Fruit fly (Drosophila melanogaster): ENCODE data around the gene CG3397.

Gene CG3397

dm6 chr3R:12016828-12017280, 32.5 kb upstream of the CG3397 start, which contains the start of the genes DCAF12 and Spt3 (continued):
- no peak for TF ChIP-seq CG3726 (GFP tag; IDR thresholded peaks at IDR 0.05)
- TF ChIP-seq hth (optimal IDR thresholded peaks at IDR 0.05): no peak
- TF ChIP-seq CG10366 (GFP tag; IDR thresholded peaks at IDR 0.05): peak; percentile 35; the same call in 1 of the 2 replicates
- TF ChIP-seq Deaf1 (tag; optimal IDR thresholded peaks at IDR 0.05): peak; percentile 36
- TF ChIP-seq CG31224 (GFP tag; IDR thresholded peaks at IDR 0.05): 0 out of 2 replicates have a peak, but pooled peaks have one; percentile 35
- peak; percentile 72 for TF ChIP-seq CG6272 (GFP tag; IDR thresholded peaks at IDR 0.05)
- peak; percentile 2 for TF ChIP-seq CG17186 (GFP tag; optimal IDR thresholded peaks at IDR 0.05)
- peak; percentile 88 for TF ChIP-seq amos (GFP tag; IDR thresholded peaks at IDR 0.05; ENCODE audit: partially characterized antibody)
- peak; percentile 91 for TF ChIP-seq Bgb (GFP tag; IDR thresholded peaks at IDR 0.05; ENCODE audit: partially characterized antibody)
- 0 out of 2 replicates have a peak, but pooled peaks have one; percentile 21 for TF ChIP-seq wdn (GFP tag; IDR thresholded peaks at IDR 0.05)
- no peak for TF ChIP-seq TFAM (GFP tag; optimal IDR thresholded peaks at IDR 0.05)
- no peak for TF ChIP-seq Max (GFP tag; optimal IDR thresholded peaks at IDR 0.05)
- peak; percentile 97 for TF ChIP-seq row (GFP tag; IDR thresholded peaks at IDR 0.05)
- peak; percentile 5 for TF ChIP-seq CG7928 (GFP tag; optimal IDR thresholded peaks at IDR 0.05)
- TF ChIP-seq gcm (GFP tag; optimal IDR thresholded peaks at IDR 0.05): peak; percentile 51
- TF ChIP-seq Six4 (GFP tag; optimal IDR thresholded peaks at IDR 0.05): peak; percentile 25
- no peak for TF ChIP-seq Mes4 (GFP tag; optimal IDR thresholded peaks at IDR 0.05)
- peak; percentile 5 for TF ChIP-seq CG2202 (tag; optimal IDR thresholded peaks at IDR 0.05)
- peak; percentile 53 for TF ChIP-seq CG6254 (GFP tag; optimal IDR thresholded peaks at IDR 0.05)
- TF ChIP-seq knrl (GFP tag; IDR thresholded peaks at IDR 0.05; ENCODE audit: partially characterized antibody): peak; percentile 99
- TF ChIP-seq CG10959 (GFP tag; IDR thresholded peaks at IDR 0.05): no peak
- TF ChIP-seq Fer1 (GFP tag; optimal IDR thresholded peaks at IDR 0.05): no peak
- peak; percentile 62; the same call in 1 of the 3 replicates for TF ChIP-seq zfh1 (GFP tag; IDR thresholded peaks at IDR 0.05)
- no peak for TF ChIP-seq seq (GFP tag; IDR thresholded peaks at IDR 0.05)
- peak; percentile 58 for TF ChIP-seq kay (GFP tag; optimal IDR thresholded peaks at IDR 0.05)
- peak; percentile 58 for TF ChIP-seq sisA (GFP tag; IDR thresholded peaks at IDR 0.05)
- no peak for TF ChIP-seq sim (GFP tag; IDR thresholded peaks at IDR 0.05)
- TF ChIP-seq CG9215 (GFP tag; IDR thresholded peaks at IDR 0.05): peak; percentile 69
- TF ChIP-seq nerfin-1 (tag; optimal IDR thresholded peaks at IDR 0.05): peak; percentile 54
- peak; percentile 96 for TF ChIP-seq vnd (GFP tag; IDR thresholded peaks at IDR 0.05; ENCODE audit: partially characterized antibody)
- peak; percentile 12 for TF ChIP-seq lilli (GFP tag; optimal IDR thresholded peaks at IDR 0.05)
- peak; percentile 64 for TF ChIP-seq CG15601 (tag; optimal IDR thresholded peaks at IDR 0.05)
- no peak for TF ChIP-seq CTCF (GFP tag; optimal IDR thresholded peaks at IDR 0.05)
- TF ChIP-seq mld (GFP tag; IDR thresholded peaks at IDR 0.05; ENCODE audit: partially characterized antibody): peak; percentile 72; the same call in 1 of the 3 replicates
- peak; percentile 63 for TF ChIP-seq zen (tag; optimal IDR thresholded peaks at IDR 0.05)
- peak; percentile 94 for TF ChIP-seq sna (GFP tag; IDR thresholded peaks at IDR 0.05; ENCODE audit: partially characterized antibody)
- TF ChIP-seq CG8765 (GFP tag; IDR thresholded peaks at IDR 0.05): 0 out of 2 replicates have a peak, but pooled peaks have one; percentile 12
- TF ChIP-seq CG16813 (GFP tag; IDR thresholded peaks at IDR 0.05; ENCODE audit: partially characterized antibody): peak; percentile 96
- TF ChIP-seq sc (optimal IDR thresholded peaks at IDR 0.05): no peak
- peak; percentile 29 for TF ChIP-seq sc (GFP tag; optimal IDR thresholded peaks at IDR 0.05)
- TF ChIP-seq ken (GFP tag; IDR thresholded peaks at IDR 0.05): 0 out of 3 replicates have a peak, but pooled peaks have one; percentile 58
- TF ChIP-seq CG1602 (GFP tag; optimal IDR thresholded peaks at IDR 0.05): peak; percentile 14
- peak; percentile 47 for TF ChIP-seq ssp (GFP tag; IDR thresholded peaks at IDR 0.05)
- TF ChIP-seq CG3995 (GFP tag; optimal IDR thresholded peaks at IDR 0.05): peak; percentile 27
- TF ChIP-seq ttk (GFP tag; IDR thresholded peaks at IDR 0.05): no peak
- peak; percentile 75 for TF ChIP-seq Hr3 (GFP tag; optimal IDR thresholded peaks at IDR 0.05)
- peak; percentile 99 for TF ChIP-seq CG15514 (GFP tag; optimal IDR thresholded peaks at IDR 0.05)
- TF ChIP-seq CG17829 (tag; optimal IDR thresholded peaks at IDR 0.05): peak; percentile 74
- TF ChIP-seq Blimp-1 (GFP tag; optimal IDR thresholded peaks at IDR 0.05): peak; percentile 48
- peak; percentile 63 for TF ChIP-seq CG3281 (GFP tag; optimal IDR thresholded peaks at IDR 0.05)
- TF ChIP-seq CG4424 (GFP tag; optimal IDR thresholded peaks at IDR 0.05): peak; percentile 42
